Worm (Caenorhabditis elegans) whole organism, young adult: ENCODE measurements around the gene inx-9.

Experiments used
- B0035.1 ChIP-seq: sonication (generic microtip); optimal IDR thresholded peaks from 2 replicates; lab custom pipeline; 2016; ENCODE audit warnings: missing genetic modification characterization, mild to moderate bottlenecking, missing compliant biosample characterization, missing genotype, missing genetic modification reagents
- B0261.1 ChIP-seq: sonication (generic microtip); optimal IDR thresholded peaks from 2 replicates; lab custom pipeline; 2016; ENCODE audit warnings: mild to moderate bottlenecking, missing genetic modification characterization, moderate library complexity, missing compliant biosample characterization
- C06A6.2 ChIP-seq: fragments of 200-800 bp; sonication (Bioruptor generic); conservative IDR thresholded peaks from 2 replicates; pipeline ENCODE4 v1.3.6; 2022; ENCODE audit warnings: missing genetic modification characterization, missing compliant biosample characterization
- F23B12.7 ChIP-seq: sonication (generic microtip); optimal IDR thresholded peaks from 2 replicates; lab custom pipeline; 2017; ENCODE audit warnings: missing genetic modification characterization, mild to moderate bottlenecking, missing compliant biosample characterization, antibody characterized with exemption, moderate library complexity; ENCODE audit not compliant: insufficient read depth
- F52B5.7 ChIP-seq: sonication (generic microtip); optimal IDR thresholded peaks from 2 replicates; lab custom pipeline; 2016; ENCODE audit warnings: mild to moderate bottlenecking, missing genetic modification characterization, missing compliant biosample characterization
- F55B11.4 ChIP-seq: sonication (generic microtip); optimal IDR thresholded peaks from 2 replicates; lab custom pipeline; 2016; ENCODE audit warnings: missing compliant biosample characterization, missing genetic modification characterization, borderline replicate concordance; ENCODE audit not compliant: insufficient read depth
- K12H6.12 ChIP-seq: fragments of 200-800 bp; sonication (Bioruptor generic); optimal IDR thresholded peaks from 2 replicates; lab custom pipeline; 2018; ENCODE audit warnings: mild to moderate bottlenecking, missing genetic modification characterization, missing compliant biosample characterization
- ZK185.1 ChIP-seq: sonication (generic microtip); optimal IDR thresholded peaks from 2 replicates; lab custom pipeline; 2016; ENCODE audit warnings: mild to moderate bottlenecking, missing genetic modification characterization, missing compliant biosample characterization; ENCODE audit not compliant: poor library complexity, severe bottlenecking
- ama-1 ChIP-seq, 3 experiments: fragments of 150-350 bp in 1 of 3; sonication (generic microtip) in 2 of 3; optimal IDR thresholded peaks; 2 replicates each; lab custom pipeline; 2014 to 2018; ENCODE audit warnings: missing biosample characterization in 2 of 3, missing genetic modification characterization in 2 of 3, missing genetic modification reagents in 2 of 3
- aptf-2 ChIP-seq: fragments of 200-800 bp; sonication (Bioruptor generic); conservative IDR thresholded peaks from 2 replicates; pipeline ENCODE4 v1.3.6; 2022; ENCODE audit warnings: missing genetic modification reagents, missing genetic modification characterization, missing compliant biosample characterization
- cebp-1 ChIP-seq, 2 experiments: fragments of 200-800 bp in 1 of 2; sonication (Bioruptor generic) in 1 of 2; sonication (generic microtip) in 1 of 2; IDR thresholded peaks in 1 of 2; optimal IDR thresholded peaks in 1 of 2; 2 replicates each; pipeline versions ENCODE4 v1.3.6 to Lab custom; 2017 to 2022; ENCODE audit warnings: missing compliant biosample characterization in 2 of 2, missing genetic modification characterization in 2 of 2, mild to moderate bottlenecking in 1 of 2, missing genetic modification reagents in 1 of 2, moderate library complexity in 1 of 2
- ceh-27 ChIP-seq: fragments of 200-800 bp; sonication (Bioruptor generic); optimal IDR thresholded peaks from 2 replicates; lab custom pipeline; 2018; ENCODE audit warnings: mild to moderate bottlenecking, missing genetic modification characterization, moderate library complexity, missing compliant biosample characterization
- ceh-79 ChIP-seq: sonication (generic microtip); optimal IDR thresholded peaks from 2 replicates; lab custom pipeline; 2017; ENCODE audit warnings: mild to moderate bottlenecking, missing genetic modification characterization, missing compliant biosample characterization
- dpl-1 ChIP-seq: fragments of 150-350 bp; optimal IDR thresholded peaks from 2 replicates; lab custom pipeline; 2014; ENCODE audit warnings: missing biosample characterization, missing genetic modification reagents, missing genetic modification characterization
- egl-44 ChIP-seq: fragments of 200-800 bp; sonication (Bioruptor generic); IDR thresholded peaks from 2 replicates; pipeline ENCODE4 v1.3.6; 2022; ENCODE audit warnings: missing genetic modification reagents, missing genetic modification characterization, missing compliant biosample characterization
- gei-17 ChIP-seq: fragments of 200-800 bp; sonication (Bioruptor generic); optimal IDR thresholded peaks from 2 replicates; lab custom pipeline; 2018; ENCODE audit warnings: mild to moderate bottlenecking, missing genetic modification characterization, missing compliant biosample characterization
- lag-1 ChIP-seq: fragments of 200-800 bp; sonication (Bioruptor generic); IDR thresholded peaks from 2 replicates; pipeline ENCODE4 v1.3.6; 2022; ENCODE audit warnings: missing genetic modification reagents, missing genetic modification characterization, missing compliant biosample characterization
- lin-54 ChIP-seq: fragments of 200-800 bp; sonication (Bioruptor generic); optimal IDR thresholded peaks from 2 replicates; lab custom pipeline; 2018; ENCODE audit warnings: mild to moderate bottlenecking, missing genetic modification characterization, missing compliant biosample characterization
- madf-10 ChIP-seq: sonication (generic microtip); optimal IDR thresholded peaks from 2 replicates; lab custom pipeline; 2016; ENCODE audit warnings: mild to moderate bottlenecking, missing genetic modification characterization, missing compliant biosample characterization
- madf-3 ChIP-seq: fragments of 200-800 bp; sonication (Bioruptor generic); IDR thresholded peaks from 2 replicates; pipeline ENCODE4 v1.3.6; 2022; ENCODE audit warnings: missing genetic modification reagents, missing genetic modification characterization, missing compliant biosample characterization
- madf-6 ChIP-seq: fragments of 200-800 bp; sonication (Bioruptor generic); IDR thresholded peaks from 2 replicates; pipeline ENCODE4 v1.3.6; 2022; ENCODE audit warnings: missing genetic modification reagents, missing genetic modification characterization, missing compliant biosample characterization
- madf-8 ChIP-seq: fragments of 200-800 bp; sonication (Bioruptor generic); conservative IDR thresholded peaks from 2 replicates; pipeline ENCODE4 v1.3.6; 2022; ENCODE audit warnings: missing genetic modification reagents, missing genetic modification characterization, missing compliant biosample characterization
- nfya-1 ChIP-seq: sonication (generic microtip); optimal IDR thresholded peaks from 2 replicates; lab custom pipeline; 2017; ENCODE audit warnings: antibody characterized with exemption, missing compliant biosample characterization, missing genetic modification characterization, borderline replicate concordance; ENCODE audit not compliant: insufficient read depth
- pha-4 ChIP-seq: fragments of 150-350 bp; sonication (generic microtip); optimal IDR thresholded peaks from 2 replicates; lab custom pipeline; 2014; ENCODE audit warnings: missing biosample characterization, missing genetic modification reagents, missing genetic modification characterization
- somi-1 ChIP-seq: fragments of 200-800 bp; sonication (Bioruptor generic); optimal IDR thresholded peaks from 2 replicates; lab custom pipeline; 2018; ENCODE audit warnings: mild to moderate bottlenecking, missing genetic modification characterization, missing compliant biosample characterization
- sptf-2 ChIP-seq: fragments of 200-800 bp; sonication (Bioruptor generic); optimal IDR thresholded peaks from 2 replicates; lab custom pipeline; 2018; ENCODE audit warnings: mild to moderate bottlenecking, missing genetic modification characterization, missing compliant biosample characterization
- tlf-1 ChIP-seq: fragments of 200-800 bp; sonication (Bioruptor generic); optimal IDR thresholded peaks from 2 replicates; lab custom pipeline; 2018; ENCODE audit warnings: mild to moderate bottlenecking, missing genetic modification characterization, missing compliant biosample characterization
- xnd-1 ChIP-seq: sonication (generic microtip); optimal IDR thresholded peaks from 2 replicates; lab custom pipeline; 2016; ENCODE audit warnings: missing genotype, missing genetic modification reagents, missing genetic modification characterization, missing compliant biosample characterization
- ztf-18 ChIP-seq: sonication (generic microtip); optimal IDR thresholded peaks from 2 replicates; lab custom pipeline; 2016; ENCODE audit warnings: missing genotype, mild to moderate bottlenecking, missing genetic modification characterization, missing compliant biosample characterization
- ztf-22 ChIP-seq: fragments of 200-800 bp; sonication (Bioruptor generic); optimal IDR thresholded peaks from 2 replicates; lab custom pipeline; 2018; ENCODE audit warnings: mild to moderate bottlenecking, missing genetic modification characterization, moderate library complexity, missing compliant biosample characterization
- ztf-25 ChIP-seq: fragments of 200-800 bp; sonication (Bioruptor generic); IDR thresholded peaks from 2 replicates; pipeline ENCODE4 v1.3.6; 2022; ENCODE audit warnings: missing genetic modification reagents, missing genetic modification characterization, missing compliant biosample characterization
- ztf-28 ChIP-seq: fragments of 200-800 bp; sonication (Bioruptor generic); IDR thresholded peaks from 2 replicates; pipeline ENCODE4 v1.3.6; 2022; ENCODE audit warnings: missing genetic modification reagents, missing genetic modification characterization, missing compliant biosample characterization
- ztf-6 ChIP-seq: fragments of 200-800 bp; sonication (Bioruptor generic); IDR thresholded peaks from 2 replicates; pipeline ENCODE4 v1.3.6; 2022; ENCODE audit warnings: missing genetic modification reagents, missing genetic modification characterization, missing compliant biosample characterization

Gene inx-9

DNA sequence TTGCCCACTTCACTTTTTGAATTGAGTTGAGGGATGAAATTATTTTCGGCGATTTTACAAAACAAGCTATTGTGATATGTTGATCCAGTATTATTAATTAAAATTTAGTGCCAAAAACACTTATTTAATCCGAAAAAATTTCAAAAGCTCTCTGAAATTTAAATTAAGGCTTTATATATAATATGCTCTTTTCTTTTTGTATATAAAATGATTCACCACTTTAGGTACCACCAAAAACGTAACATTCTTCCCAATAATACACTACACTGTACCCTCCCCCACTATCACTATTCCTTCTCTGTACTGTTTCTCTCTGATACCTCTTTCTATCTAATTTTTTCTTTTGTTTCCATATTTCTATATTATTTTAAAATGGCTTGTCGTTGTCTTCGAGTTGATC is 32.3 kb upstream of the inx-9 start, which contains the start of gene prx-2:
Gene prx-2 (plus strand): TSS at position 301 of the 400 bp plus-strand sequence.
- TF ChIP-seq madf-6 (GFP tag; lab: Robert Waterston, UW) = no peak
- TF ChIP-seq ztf-18 (tag; lab: Kevin White, UChicago) = no peak
- TF ChIP-seq tlf-1 = no peak
- TF ChIP-seq gei-17 (GFP tag; lab: Kevin White, UChicago) = no peak
- TF ChIP-seq ceh-79 (tag; lab: Kevin White, UChicago) = no peak
- no peak for TF ChIP-seq lin-54 (GFP tag; lab: Kevin White, UChicago)
- TF ChIP-seq madf-10 (tag; lab: Kevin White, UChicago) = no peak
- TF ChIP-seq B0261.1 = no peak
- no peak for TF ChIP-seq ztf-28 (GFP tag; lab: Robert Waterston, UW)
- TF ChIP-seq C06A6.2 = no peak
- no peak for TF ChIP-seq nfya-1 (tag; lab: Kevin White, UChicago)
- TF ChIP-seq dpl-1 (GFP tag; lab: Kevin White, UChicago) = no peak
- no peak for TF ChIP-seq ztf-6 (GFP tag; lab: Robert Waterston, UW)
- TF ChIP-seq K12H6.12 = no peak
- TF ChIP-seq somi-1 = no peak

DNA sequence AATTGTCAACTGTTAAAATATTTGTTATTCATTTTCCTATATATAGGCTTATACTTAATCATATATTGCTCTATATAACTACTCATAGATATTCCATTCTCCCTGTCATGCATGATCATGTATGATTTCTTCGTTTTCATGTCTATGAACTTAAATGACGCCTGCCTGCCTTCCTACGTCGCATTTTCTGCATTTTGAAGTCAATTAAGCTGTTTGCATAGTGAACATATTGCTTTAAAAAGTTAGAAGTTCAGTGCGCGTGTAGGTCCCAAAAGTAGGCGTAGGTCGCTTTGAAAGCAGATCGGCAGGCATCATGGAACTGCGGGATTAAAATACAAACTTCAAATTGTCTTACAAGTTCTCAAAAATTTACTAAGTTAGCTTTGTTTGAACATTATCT is 31.4 kb upstream of the inx-9 start:
- TF ChIP-seq cebp-1 (GFP tag; IDR thresholded peaks at IDR 0.05; lab: Robert Waterston, UW) (0 out of 2 replicates have a peak, but pooled peaks have one; percentile 22), cebp-1 (tag; optimal IDR thresholded peaks at IDR 0.05; lab: Kevin White, UChicago) (peak; percentile 21), pha-4 (tag; lab: Kevin White, UChicago) (no peak), B0035.1 (tag; lab: Kevin White, UChicago) (no peak), egl-44 (GFP tag; lab: Robert Waterston, UW) (no peak), F52B5.7 (tag; lab: Kevin White, UChicago) (peak; percentile 13)

DNA sequence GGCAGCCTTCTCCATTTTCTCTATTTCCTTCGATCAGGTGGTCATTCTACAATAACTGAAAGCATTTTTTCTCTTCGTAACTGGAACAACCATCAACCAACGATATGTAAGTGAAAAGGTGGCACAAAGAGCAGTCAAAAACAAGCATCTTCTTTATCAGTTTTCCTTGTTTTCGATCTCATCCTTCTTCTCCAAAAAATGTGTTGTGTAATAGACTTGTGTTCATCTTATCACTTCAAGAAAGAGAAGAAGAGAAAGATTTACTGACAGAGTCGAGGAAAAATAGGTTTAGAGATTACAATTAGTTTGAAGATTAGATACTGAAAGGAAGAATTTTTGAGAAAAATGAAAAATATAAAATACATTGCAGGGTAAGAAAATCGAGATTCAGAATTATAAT is 30.8 kb upstream of the inx-9 start:
- TF ChIP-seq lag-1 = no peak
- no peak for TF ChIP-seq F55B11.4
- no peak for TF ChIP-seq ceh-27 (GFP tag; lab: Kevin White, UChicago)
- no peak for TF ChIP-seq sptf-2
- TF ChIP-seq aptf-2 (GFP tag; lab: Robert Waterston, UW) = no peak
- TF ChIP-seq ztf-22 = no peak
- no peak for TF ChIP-seq madf-10 (tag; lab: Kevin White, UChicago)
- TF ChIP-seq madf-3 (GFP tag; lab: Robert Waterston, UW) = no peak
- no peak for TF ChIP-seq xnd-1
- no peak for TF ChIP-seq ama-1 (optimal IDR thresholded peaks at IDR 0.05; lab: Kevin White, UChicago)
- TF ChIP-seq ama-1 (GFP tag; optimal IDR thresholded peaks at IDR 0.05; lab: Kevin White, UChicago) = no peak
- no peak for TF ChIP-seq madf-8 (GFP tag; lab: Robert Waterston, UW)
- TF ChIP-seq F23B12.7 = no peak

DNA sequence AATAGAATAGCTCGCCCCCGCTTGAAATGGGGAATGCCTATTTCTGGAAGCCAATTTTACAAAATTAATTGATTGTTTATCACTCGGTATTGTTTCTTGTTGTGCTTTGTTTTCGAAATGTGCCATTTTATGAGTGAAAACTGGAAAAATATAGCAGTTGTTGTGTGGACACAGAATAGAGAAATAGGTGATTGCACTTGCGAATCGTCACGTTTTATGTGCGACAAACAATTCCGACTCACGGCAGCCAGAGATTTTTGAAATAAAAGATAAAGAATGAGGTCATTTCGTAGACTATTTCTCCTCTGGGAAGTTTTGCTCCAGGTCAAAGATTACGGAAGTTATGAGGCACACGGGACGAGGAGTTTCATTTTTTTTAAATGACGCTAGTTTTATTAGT is 29.2 kb upstream of the inx-9 start:
- TF ChIP-seq ZK185.1 (tag; lab: Kevin White, UChicago) = no peak
- no peak for TF ChIP-seq ztf-25 (GFP tag; lab: Robert Waterston, UW)
